Worm (Caenorhabditis elegans) whole organism, L3 larva: ENCODE results near the gene lips-3.

Experiments used
- elt-2 ChIP-seq: sonication (generic microtip); optimal IDR thresholded peaks from 2 replicates; lab custom pipeline; 2016; ENCODE audit warnings: missing genetic modification reagents, mild to moderate bottlenecking, missing genetic modification characterization, missing compliant biosample characterization
- elt-3 ChIP-seq, 3 experiments: fragments of 150-350 bp in 1 of 3; sonication (generic microtip) in 2 of 3; optimal IDR thresholded peaks; 2 replicates in 2 of 3; 4 replicates in 1 of 3; lab custom pipeline; 2014 to 2017; ENCODE audit warnings: missing biosample characterization in 3 of 3, missing genetic modification characterization in 3 of 3
- nhr-11 ChIP-seq: fragments of 150-350 bp; optimal IDR thresholded peaks from 2 replicates; lab custom pipeline; 2014; ENCODE audit warnings: missing biosample characterization, missing genetic modification characterization
- nhr-237 ChIP-seq: fragments of 150-350 bp; optimal IDR thresholded peaks from 2 replicates; lab custom pipeline; 2014; ENCODE audit warnings: missing biosample characterization, missing genetic modification characterization
- pha-4 ChIP-seq: fragments of 150-350 bp; optimal IDR thresholded peaks from 2 replicates; lab custom pipeline; 2014; ENCODE audit warnings: missing biosample characterization, missing genetic modification reagents, missing genetic modification characterization
- sea-2 ChIP-seq: fragments of 150-350 bp; sonication (generic microtip); optimal IDR thresholded peaks from 4 replicates; lab custom pipeline; 2014; ENCODE audit warnings: missing biosample characterization, missing genetic modification reagents, missing genetic modification characterization
- snpc-4 ChIP-seq: fragments of 150-350 bp; optimal IDR thresholded peaks from 2 replicates; lab custom pipeline; 2014; ENCODE audit warnings: missing biosample characterization, missing genetic modification characterization
- unc-62 ChIP-seq: fragments of 150-350 bp; sonication (generic microtip); optimal IDR thresholded peaks from 4 replicates; lab custom pipeline; 2014; ENCODE audit warnings: missing biosample characterization, missing genetic modification reagents, missing genetic modification characterization

- TF ChIP-seq elt-3 (tag; optimal IDR thresholded peaks at IDR 0.05; lab: Kevin White, UChicago) (no peak), snpc-4 (tag; lab: Kevin White, UChicago) (peak; percentile 55), pha-4 (peak; percentile 62), elt-2 (tag; lab: Kevin White, UChicago) (peak; percentile 65), nhr-11 (no peak), nhr-237 (tag; lab: Kevin White, UChicago) (no peak), unc-62 (no peak), sea-2 (GFP tag; lab: Kevin White, UChicago) (no peak)
Measured at ce11 chrIII:4568455-4568854, 47.9 kb upstream of the lips-3 start, which contains the start of gene idhg-1.
